Worm (Caenorhabditis elegans): ENCODE measurements around the gene R07E5.7.

- TF ChIP-seq ztf-23 (GFP tag; IDR thresholded peaks at IDR 0.05), result no peak
- TF ChIP-seq ref-1 (GFP tag; conservative IDR thresholded peaks at IDR 0.05), result no peak
- no peak for TF ChIP-seq med-1 (GFP tag; optimal IDR thresholded peaks at IDR 0.05; ENCODE audit: insufficient read depth)
- TF ChIP-seq flt-1 (GFP tag; IDR thresholded peaks at IDR 0.05), result no peak
- TF ChIP-seq cog-1 (tag; optimal IDR thresholded peaks at IDR 0.05), result no peak
- TF ChIP-seq ztf-29 (GFP tag; IDR thresholded peaks at IDR 0.05), result no peak
Observed at ce11 chrIII:4401142-4401541, 17.8 kb downstream of the R07E5.7 start, which contains the start of gene R07E5.15.
